Fruit fly (Drosophila melanogaster) whole organism, embryonic: Measurements from ENCODE around the gene Klp10A.

Source experiments
- CG10267 ChIP-seq: fragments of 200-800 bp; sonication (Bioruptor generic); optimal IDR thresholded peaks from 2 replicates; lab custom pipeline; 2018; ENCODE audit warnings: missing biosample characterization, mild to moderate bottlenecking, missing genetic modification characterization, moderate library complexity
- CG10431 ChIP-seq: fragments of 200-800 bp; sonication (Bioruptor generic); optimal IDR thresholded peaks from 3 replicates; lab custom pipeline; 2018; ENCODE audit warnings: missing biosample characterization, mild to moderate bottlenecking, missing genetic modification characterization
- CG10654 ChIP-seq: fragments of 200-800 bp; sonication (Bioruptor generic); optimal IDR thresholded peaks from 2 replicates; lab custom pipeline; 2016; ENCODE audit warnings: missing biosample characterization, missing genetic modification characterization
- CG10979 ChIP-seq: fragments of 200-800 bp; sonication (Bioruptor generic); optimal IDR thresholded peaks from 2 replicates; lab custom pipeline; 2018; ENCODE audit warnings: missing biosample characterization, mild to moderate bottlenecking, missing genetic modification characterization, moderate library complexity
- CG11504 ChIP-seq: fragments of 200-800 bp; sonication (Bioruptor generic); optimal IDR thresholded peaks from 3 replicates; lab custom pipeline; 2019; ENCODE audit warnings: missing biosample characterization, mild to moderate bottlenecking, missing genetic modification characterization, moderate library complexity
- CG1233 ChIP-seq: fragments of 200-800 bp; sonication (Bioruptor generic); optimal IDR thresholded peaks from 4 replicates; lab custom pipeline; 2018; ENCODE audit warnings: missing biosample characterization, mild to moderate bottlenecking, missing genetic modification characterization
- CG13123 ChIP-seq: fragments of 200-800 bp; sonication (Bioruptor generic); optimal IDR thresholded peaks from 2 replicates; lab custom pipeline; 2016; ENCODE audit warnings: missing biosample characterization, missing genetic modification characterization
- CG14014 ChIP-seq: fragments of 200-800 bp; sonication (Bioruptor generic); IDR thresholded peaks from 2 replicates; pipeline ENCODE4 v1.3.6; 2022; ENCODE audit warnings: missing biosample characterization, missing genetic modification characterization
- CG15011 ChIP-seq: fragments of 200-800 bp; sonication (Bioruptor generic); optimal IDR thresholded peaks from 3 replicates; lab custom pipeline; 2018; ENCODE audit warnings: missing biosample characterization, mild to moderate bottlenecking, missing genetic modification characterization
- CG15073 ChIP-seq: fragments of 200-800 bp; sonication (Bioruptor generic); optimal IDR thresholded peaks from 2 replicates; lab custom pipeline; 2016; ENCODE audit warnings: missing biosample characterization, missing genetic modification characterization
- CG15696 ChIP-seq: fragments of 200-800 bp; sonication (Bioruptor generic); optimal IDR thresholded peaks from 2 replicates; lab custom pipeline; 2019; ENCODE audit warnings: missing biosample characterization, mild to moderate bottlenecking, missing genetic modification characterization, moderate library complexity
- CG1602 ChIP-seq: fragments of 200-800 bp; sonication (Bioruptor generic); optimal IDR thresholded peaks from 3 replicates; lab custom pipeline; 2016; ENCODE audit warnings: missing biosample characterization, missing genetic modification characterization
- CG17186 ChIP-seq: fragments of 200-800 bp; sonication (Bioruptor generic); optimal IDR thresholded peaks from 3 replicates; lab custom pipeline; 2017; ENCODE audit warnings: missing biosample characterization, missing genetic modification reagents, missing genetic modification characterization
- CG18476 ChIP-seq: fragments of 200-800 bp; sonication (Bioruptor generic); optimal IDR thresholded peaks from 2 replicates; lab custom pipeline; 2016; ENCODE audit warnings: missing biosample characterization, mild to moderate bottlenecking, missing genetic modification characterization
- CG34422 ChIP-seq: fragments of 200-800 bp; sonication (Bioruptor generic); IDR thresholded peaks from 3 replicates; pipeline ENCODE4 v1.3.6; 2022; ENCODE audit warnings: missing biosample characterization, missing genetic modification characterization
- CG43689 ChIP-seq: fragments of 200-800 bp; sonication (Bioruptor generic); IDR thresholded peaks from 2 replicates; pipeline ENCODE4 v1.3.6; 2022; ENCODE audit warnings: missing biosample characterization, missing genetic modification characterization
- CG4404 ChIP-seq: fragments of 200-800 bp; sonication (Bioruptor generic); IDR thresholded peaks from 2 replicates; pipeline ENCODE4 v1.3.6; 2022; ENCODE audit warnings: missing biosample characterization, missing genetic modification characterization
- CG6791 ChIP-seq: fragments of 200-800 bp; sonication (Bioruptor generic); IDR thresholded peaks from 3 replicates; pipeline ENCODE4 v1.3.6; 2022; ENCODE audit warnings: missing biosample characterization, missing genetic modification characterization; ENCODE audit not compliant: partially characterized antibody
- CG7987 ChIP-seq: fragments of 200-800 bp; sonication (Bioruptor generic); optimal IDR thresholded peaks from 2 replicates; lab custom pipeline; 2018; ENCODE audit warnings: missing biosample characterization, mild to moderate bottlenecking, missing genetic modification characterization, moderate library complexity
- CG9817 ChIP-seq: fragments of 200-800 bp; sonication (Bioruptor generic); optimal IDR thresholded peaks from 2 replicates; lab custom pipeline; 2018; ENCODE audit warnings: missing biosample characterization, mild to moderate bottlenecking, missing genetic modification characterization, moderate library complexity
- CkIIα-i1 ChIP-seq: fragments of 200-800 bp; sonication (Bioruptor generic); IDR thresholded peaks from 2 replicates; pipeline ENCODE4 v1.3.6; 2022; ENCODE audit warnings: missing biosample characterization, missing genetic modification characterization
- Dll ChIP-seq: fragments of 200-800 bp; sonication (Bioruptor generic); IDR thresholded peaks from 4 replicates; pipeline ENCODE4 v1.3.6; 2022; ENCODE audit warnings: missing biosample characterization, missing genetic modification characterization; ENCODE audit not compliant: partially characterized antibody
- Dp ChIP-seq: fragments of 200-800 bp; sonication (Bioruptor generic); optimal IDR thresholded peaks from 2 replicates; lab custom pipeline; 2018; ENCODE audit warnings: missing biosample characterization, mild to moderate bottlenecking, missing genetic modification characterization, moderate library complexity
- Gug ChIP-seq: fragments of 200-800 bp; sonication (Bioruptor generic); IDR thresholded peaks from 4 replicates; pipeline ENCODE4 v1.3.6; 2022; ENCODE audit warnings: missing biosample characterization, missing genetic modification characterization
- HmgZ ChIP-seq: fragments of 200-800 bp; sonication (Bioruptor generic); optimal IDR thresholded peaks from 2 replicates; lab custom pipeline; 2018; ENCODE audit warnings: missing biosample characterization, mild to moderate bottlenecking, missing genetic modification characterization
- Hmr ChIP-seq: fragments of 200-800 bp; sonication (Bioruptor generic); optimal IDR thresholded peaks from 3 replicates; lab custom pipeline; 2017; ENCODE audit warnings: mild to moderate bottlenecking, missing biosample characterization, missing genetic modification reagents, missing genetic modification characterization
- Hr78 ChIP-seq, 2 experiments: fragments of 200-800 bp in 1 of 2; fragments of >200 bp in 1 of 2; sonication (Bioruptor generic) in 1 of 2; optimal IDR thresholded peaks; 2 replicates each; lab custom pipeline; 2017 to 2019; ENCODE audit warnings: missing biosample characterization in 2 of 2, missing genetic modification characterization in 2 of 2, mild to moderate bottlenecking in 1 of 2, moderate library complexity in 1 of 2
- MTF-1 ChIP-seq: fragments of 200-800 bp; sonication (Bioruptor generic); optimal IDR thresholded peaks from 2 replicates; lab custom pipeline; 2018; ENCODE audit warnings: missing biosample characterization, mild to moderate bottlenecking, missing genetic modification characterization, borderline replicate concordance
- Max ChIP-seq: fragments of 200-800 bp; sonication (Bioruptor generic); optimal IDR thresholded peaks from 2 replicates; lab custom pipeline; 2016; ENCODE audit warnings: missing biosample characterization, mild to moderate bottlenecking, missing genetic modification characterization
- Poxn ChIP-seq: fragments of 200-800 bp; sonication (Bioruptor generic); IDR thresholded peaks from 2 replicates; pipeline ENCODE4 v1.3.6; 2022; ENCODE audit warnings: missing biosample characterization, missing genetic modification characterization
- Stat92E ChIP-seq, 3 experiments: fragments of >200 bp in 2 of 3; fragments of 200-800 bp in 1 of 3; sonication (Bioruptor generic) in 1 of 3; optimal IDR thresholded peaks; 2 replicates each; lab custom pipeline; 2017 to 2019; ENCODE audit warnings: missing biosample characterization in 3 of 3, missing genetic modification characterization in 3 of 3, mild to moderate bottlenecking in 1 of 3, moderate library complexity in 1 of 3
- az2 ChIP-seq: fragments of 200-800 bp; sonication (Bioruptor generic); optimal IDR thresholded peaks from 3 replicates; lab custom pipeline; 2016; ENCODE audit warnings: missing biosample characterization, missing genetic modification characterization
- bab2 ChIP-seq: fragments of 200-800 bp; sonication (Bioruptor generic); optimal IDR thresholded peaks from 2 replicates; lab custom pipeline; 2016; ENCODE audit warnings: missing biosample characterization, missing genetic modification characterization
- bcd ChIP-seq: fragments of 200-800 bp; sonication (Bioruptor generic); optimal IDR thresholded peaks from 2 replicates; lab custom pipeline; 2017; ENCODE audit warnings: missing biosample characterization, mild to moderate bottlenecking, missing genetic modification characterization
- bsh ChIP-seq, 2 experiments: fragments of 200-800 bp; sonication (Bioruptor generic); optimal IDR thresholded peaks; 2 replicates each; lab custom pipeline; 2017 to 2018; ENCODE audit warnings: mild to moderate bottlenecking in 2 of 2, missing biosample characterization in 2 of 2, missing genetic modification characterization in 2 of 2, moderate library complexity in 1 of 2
- crc ChIP-seq: fragments of 200-800 bp; sonication (Bioruptor generic); optimal IDR thresholded peaks from 2 replicates; lab custom pipeline; 2016; ENCODE audit warnings: missing biosample characterization, missing genetic modification characterization
- croc ChIP-seq: fragments of 200-800 bp; sonication (Bioruptor generic); conservative IDR thresholded peaks from 3 replicates; pipeline ENCODE4 v1.3.6; 2022; ENCODE audit warnings: missing biosample characterization, missing genetic modification characterization
- gce ChIP-seq: fragments of 200-800 bp; sonication (Bioruptor generic); IDR thresholded peaks from 3 replicates; pipeline ENCODE4 v1.3.6; 2022; ENCODE audit warnings: missing biosample characterization, missing genetic modification characterization
- hb ChIP-seq: fragments of 200-800 bp; sonication (Bioruptor generic); IDR thresholded peaks from 3 replicates; pipeline ENCODE4 v1.3.6; 2022; ENCODE audit warnings: missing biosample characterization, missing genetic modification characterization; ENCODE audit not compliant: partially characterized antibody
- ind ChIP-seq: fragments of 200-800 bp; sonication (Bioruptor generic); optimal IDR thresholded peaks from 3 replicates; lab custom pipeline; 2016; ENCODE audit warnings: missing biosample characterization, missing genetic modification characterization
- jigr1 ChIP-seq: fragments of 200-800 bp; sonication (Bioruptor generic); IDR thresholded peaks from 3 replicates; pipeline ENCODE4 v1.3.6; 2022; ENCODE audit warnings: missing biosample characterization, missing genetic modification characterization
- kni ChIP-seq: fragments of 200-800 bp; sonication (Bioruptor generic); optimal IDR thresholded peaks from 3 replicates; lab custom pipeline; 2017; ENCODE audit warnings: mild to moderate bottlenecking, missing biosample characterization, missing genetic modification reagents, missing genetic modification characterization
- lola ChIP-seq, 3 experiments: fragments of >200 bp in 2 of 3; fragments of 200-800 bp in 1 of 3; sonication (Bioruptor generic) in 1 of 3; optimal IDR thresholded peaks; 2 replicates each; lab custom pipeline; 2017 to 2019; ENCODE audit warnings: missing biosample characterization in 3 of 3, missing genetic modification characterization in 3 of 3, mild to moderate bottlenecking in 1 of 3, moderate library complexity in 1 of 3
- nmo ChIP-seq: fragments of 200-800 bp; sonication (Bioruptor generic); optimal IDR thresholded peaks from 2 replicates; lab custom pipeline; 2018; ENCODE audit warnings: missing biosample characterization, mild to moderate bottlenecking, missing genetic modification characterization, moderate library complexity
- prd ChIP-seq, 3 experiments: fragments of >200 bp in 2 of 3; fragments of 200-800 bp in 1 of 3; sonication (Bioruptor generic) in 1 of 3; optimal IDR thresholded peaks in 2 of 3; IDR thresholded peaks in 1 of 3; 2 replicates in 2 of 3; 3 replicates in 1 of 3; pipeline versions ENCODE4 v1.3.6 to Lab custom; 2017 to 2022; ENCODE audit warnings: missing biosample characterization in 1 of 3, missing genetic modification characterization in 1 of 3
- toy ChIP-seq: fragments of 200-800 bp; sonication (Bioruptor generic); IDR thresholded peaks from 2 replicates; pipeline ENCODE4 v1.3.6; 2022; ENCODE audit warnings: missing biosample characterization, missing genetic modification characterization
- tup ChIP-seq: fragments of 200-800 bp; sonication (Bioruptor generic); optimal IDR thresholded peaks from 2 replicates; lab custom pipeline; 2016; ENCODE audit warnings: missing biosample characterization, mild to moderate bottlenecking, missing genetic modification characterization, moderate library complexity
- vnd ChIP-seq: fragments of 200-800 bp; sonication (Bioruptor generic); IDR thresholded peaks from 3 replicates; pipeline ENCODE4 v1.3.6; 2022; ENCODE audit warnings: missing biosample characterization, missing genetic modification characterization; ENCODE audit not compliant: partially characterized antibody
- z ChIP-seq: fragments of 200-800 bp; sonication (Bioruptor generic); IDR thresholded peaks from 3 replicates; pipeline ENCODE4 v1.3.6; 2022; ENCODE audit warnings: missing biosample characterization, missing genetic modification characterization

The Klp10A gene

DNA sequence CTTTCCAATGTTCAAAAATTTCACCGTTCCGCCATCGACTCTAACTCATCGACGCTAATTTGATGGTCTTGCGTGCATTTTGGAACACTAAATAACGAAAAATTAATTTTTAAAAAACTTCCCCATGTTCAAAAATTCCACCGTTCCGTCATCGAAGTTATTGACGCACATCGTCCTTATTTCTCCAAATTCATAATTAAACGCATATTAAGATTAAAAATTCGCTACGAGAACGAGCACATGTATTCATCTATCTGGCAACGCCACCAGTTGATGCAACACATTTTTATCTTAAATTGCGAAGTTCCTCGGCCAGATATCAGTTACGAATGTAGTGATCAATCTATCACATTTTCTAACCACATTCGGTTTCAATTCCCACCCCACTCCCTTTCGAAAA lies 12.3 kb upstream of the Klp10A start, which contains the start of gene Lint-1 (continued):
- no peak for TF ChIP-seq croc (GFP tag; lab: Robert Waterston, UW)
- TF ChIP-seq CG10431 = no peak
- TF ChIP-seq nmo = no peak
- no peak for TF ChIP-seq bcd
- no peak for TF ChIP-seq vnd (GFP tag; lab: Robert Waterston, UW)
- TF ChIP-seq CG15011 = no peak
- TF ChIP-seq CG6791 (GFP tag; lab: Robert Waterston, UW) = no peak
- TF ChIP-seq Stat92E (GFP tag; optimal IDR thresholded peaks at IDR 0.05; lab: Kevin White, UChicago) = no peak
- no peak for TF ChIP-seq crc (GFP tag; lab: Kevin White, UChicago)
- no peak for TF ChIP-seq prd (optimal IDR thresholded peaks at IDR 0.05; lab: Kevin White, UChicago)
- TF ChIP-seq prd (GFP tag; IDR thresholded peaks at IDR 0.05; lab: Robert Waterston, UW) = peak; percentile 46; the same call in 1 of the 3 replicates
- TF ChIP-seq CkIIα-i1 (GFP tag; lab: Robert Waterston, UW) = no peak
- TF ChIP-seq HmgZ (tag; lab: Kevin White, UChicago) = no peak
- no peak for TF ChIP-seq CG10654 (GFP tag; lab: Kevin White, UChicago)
- TF ChIP-seq ind (GFP tag; lab: Kevin White, UChicago) = peak; percentile 10
- no peak for TF ChIP-seq tup
- TF ChIP-seq CG7987 (GFP tag; lab: Kevin White, UChicago) = no peak
- no peak for TF ChIP-seq hb
- no peak for TF ChIP-seq CG10267 (tag; lab: Kevin White, UChicago)
- no peak; the same call in 1 of the 2 replicates for TF ChIP-seq CG4404 (GFP tag; lab: Robert Waterston, UW)
- no peak for TF ChIP-seq bab2 (GFP tag; lab: Kevin White, UChicago)
- peak; percentile 8 for TF ChIP-seq CG9817
- no peak for TF ChIP-seq CG15073
- peak; percentile 47; the same call in 2 of the 4 replicates for TF ChIP-seq Dll
- no peak for TF ChIP-seq CG18476 (GFP tag; lab: Kevin White, UChicago)
- no peak for TF ChIP-seq CG14014 (GFP tag; lab: Robert Waterston, UW)
- no peak for TF ChIP-seq jigr1 (GFP tag; lab: Robert Waterston, UW)
- no peak for TF ChIP-seq z
- no peak for TF ChIP-seq Gug (GFP tag; lab: Robert Waterston, UW)
- no peak for TF ChIP-seq CG34422 (GFP tag; lab: Robert Waterston, UW)
- peak; percentile 6 for TF ChIP-seq Hmr (GFP tag; lab: Kevin White, UChicago)
- no peak for TF ChIP-seq toy (GFP tag; lab: Robert Waterston, UW)
- no peak for TF ChIP-seq kni (GFP tag; lab: Kevin White, UChicago)
- no peak for TF ChIP-seq az2 (GFP tag; lab: Kevin White, UChicago)
- no peak for TF ChIP-seq CG1233 (GFP tag; lab: Kevin White, UChicago)
- TF ChIP-seq CG43689 (GFP tag; lab: Robert Waterston, UW) = no peak
- no peak for TF ChIP-seq CG15696
- TF ChIP-seq bsh (GFP tag; optimal IDR thresholded peaks at IDR 0.05; lab: Kevin White, UChicago) = no peak
- TF ChIP-seq Max (GFP tag; lab: Kevin White, UChicago) = peak; percentile 35
- TF ChIP-seq CG11504 = peak; percentile 15
- no peak for TF ChIP-seq MTF-1 (GFP tag; lab: Kevin White, UChicago)
- TF ChIP-seq Poxn (GFP tag; lab: Robert Waterston, UW) = no peak
- no peak for TF ChIP-seq CG10979 (tag; lab: Kevin White, UChicago)
- TF ChIP-seq CG1602 (GFP tag; lab: Kevin White, UChicago) = no peak
- TF ChIP-seq Hr78 (GFP tag; optimal IDR thresholded peaks at IDR 0.05; lab: Kevin White, UChicago) = no peak
- TF ChIP-seq Dp (GFP tag; lab: Kevin White, UChicago) = no peak
- TF ChIP-seq CG13123 = no peak
- TF ChIP-seq gce = no peak
- no peak for TF ChIP-seq lola (GFP tag; optimal IDR thresholded peaks at IDR 0.05; lab: Kevin White, UChicago)
- no peak for TF ChIP-seq CG17186 (GFP tag; lab: Kevin White, UChicago)
